Fruit fly (Drosophila melanogaster): Measurements from ENCODE around the gene kto.

- no peak for TF ChIP-seq Dll (optimal IDR thresholded peaks at IDR 0.05)
- no peak for TF ChIP-seq CG8478 (optimal IDR thresholded peaks at IDR 0.05)
Observed at dm6 chr3L:19834143-19834794, 2.1 kb upstream of the kto start, which contains the start of the genes trc and CG32221.
